Worm (Caenorhabditis elegans): ENCODE results near the gene clec-70.

clec-70 gene

ce11 chrIV:3899719-3900554, 32.6 kb upstream of the clec-70 start, which contains the start of gene srz-62 (continued):
- TF ChIP-seq R02D3.7 (tag; optimal IDR thresholded peaks at IDR 0.05) (no peak), mes-2 (tag; optimal IDR thresholded peaks at IDR 0.05; ENCODE audit: poor library complexity, severe bottlenecking) (no peak), vab-7 (GFP tag; IDR thresholded peaks at IDR 0.05) (no peak), dmd-8 (GFP tag; IDR thresholded peaks at IDR 0.05) (no peak), rbr-2 (tag; optimal IDR thresholded peaks at IDR 0.05) (no peak), ces-1 (GFP tag; optimal IDR thresholded peaks at IDR 0.05) (no peak), hlh-30 (tag; optimal IDR thresholded peaks at IDR 0.05; ENCODE audit: insufficient read depth) (no peak), nhr-111 (GFP tag; optimal IDR thresholded peaks at IDR 0.05) (no peak), nhr-11 (tag; optimal IDR thresholded peaks at IDR 0.05) (no peak), unc-39 (tag; optimal IDR thresholded peaks at IDR 0.05) (no peak), ceh-62 (tag; optimal IDR thresholded peaks at IDR 0.05) (no peak), cey-2 (tag; optimal IDR thresholded peaks at IDR 0.05; ENCODE audit: borderline replicate concordance, insufficient read depth) (no peak), zfp-2 (tag; optimal IDR thresholded peaks at IDR 0.05) (no peak), skn-1 (tag; optimal IDR thresholded peaks at IDR 0.05) (no peak), spr-1 (tag; optimal IDR thresholded peaks at IDR 0.05) (no peak), lin-39 (tag; optimal IDR thresholded peaks at IDR 0.05) (no peak), daf-19 (GFP tag; conservative IDR thresholded peaks at IDR 0.05) (no peak), madf-5 (GFP tag; IDR thresholded peaks at IDR 0.05) (no peak), D1046.2 (GFP tag; IDR thresholded peaks at IDR 0.05) (no peak), dmd-6 (GFP tag; IDR thresholded peaks at IDR 0.05) (peak; percentile 99), lsy-2 (tag; optimal IDR thresholded peaks at IDR 0.05) (no peak), madf-9 (GFP tag; conservative IDR thresholded peaks at IDR 0.05) (no peak), gei-8 (GFP tag; optimal IDR thresholded peaks at IDR 0.05) (no peak), nhr-77 (tag; optimal IDR thresholded peaks at IDR 0.05) (peak; percentile 99), F10B5.3 (tag; optimal IDR thresholded peaks at IDR 0.05) (no peak), nhr-6 (tag; optimal IDR thresholded peaks at IDR 0.05) (peak; percentile 75), jun-1 (tag; optimal IDR thresholded peaks at IDR 0.05) (peak; percentile 80), daf-12 (tag; optimal IDR thresholded peaks at IDR 0.05) (no peak), Y75B8A.6 (GFP tag; IDR thresholded peaks at IDR 0.05) (no peak), Y48G9A.11 (GFP tag; IDR thresholded peaks at IDR 0.05) (no peak), ctbp-1 (GFP tag; IDR thresholded peaks at IDR 0.05) (no peak), aly-2 (tag; optimal IDR thresholded peaks at IDR 0.05) (no peak), mxl-3 (GFP tag; optimal IDR thresholded peaks at IDR 0.05) (peak; percentile 13), nhr-48 (tag; optimal IDR thresholded peaks at IDR 0.05) (no peak), ceh-82 (tag; optimal IDR thresholded peaks at IDR 0.05) (no peak), dpl-1 (GFP tag; optimal IDR thresholded peaks at IDR 0.05) (no peak), ZK546.5 (tag; optimal IDR thresholded peaks at IDR 0.05) (no peak), spr-3 (GFP tag; optimal IDR thresholded peaks at IDR 0.05) (no peak), lin-29 (GFP tag; IDR thresholded peaks at IDR 0.05) (no peak), pqm-1 (tag; optimal IDR thresholded peaks at IDR 0.05) (peak; percentile 100), nhr-41 (GFP tag; IDR thresholded peaks at IDR 0.05) (no peak), set-16 (GFP tag; IDR thresholded peaks at IDR 0.05) (no peak), Y5F2A.4 (GFP tag; optimal IDR thresholded peaks at IDR 0.05) (no peak), attf-4 (tag; optimal IDR thresholded peaks at IDR 0.05) (no peak), nhr-10 (tag; optimal IDR thresholded peaks at IDR 0.05) (no peak), duxl-1 (tag; optimal IDR thresholded peaks at IDR 0.05; ENCODE audit: poor library complexity) (peak; percentile 47), Y105C5A.15 (GFP tag; IDR thresholded peaks at IDR 0.05) (no peak), ZK337.2 (GFP tag; IDR thresholded peaks at IDR 0.05) (no peak), aha-1 (tag) (peak; percentile 71), lin-1 (GFP tag; IDR thresholded peaks at IDR 0.05) (peak; percentile 97), lin-15B (tag; optimal IDR thresholded peaks at IDR 0.05) (no peak)
